Worm (Caenorhabditis elegans): ENCODE results near the gene B0218.7.

ce11 chrIV:8130131-8130611 is 35.7 kb downstream of the B0218.7 start, which contains the start of the genes ndub-11 and moc-3:
- TF ChIP-seq F49E8.2 (tag; optimal IDR thresholded peaks at IDR 0.05; ENCODE audit: insufficient read depth), result no peak
- TF ChIP-seq ztf-25 (GFP tag; IDR thresholded peaks at IDR 0.05), result no peak
- no peak for TF ChIP-seq fkh-3 (tag; optimal IDR thresholded peaks at IDR 0.05)
- no peak for TF ChIP-seq mes-4 (tag; optimal IDR thresholded peaks at IDR 0.05)
- no peak for TF ChIP-seq snpc-4 (GFP tag; optimal IDR thresholded peaks at IDR 0.05)
- TF ChIP-seq snpc-4 (tag; optimal IDR thresholded peaks at IDR 0.05), result no peak
- no peak for TF ChIP-seq D2030.7 (GFP tag; IDR thresholded peaks at IDR 0.05)
- TF ChIP-seq efl-1 (GFP tag; optimal IDR thresholded peaks at IDR 0.05), result no peak
- TF ChIP-seq F37B4.10 (GFP tag; IDR thresholded peaks at IDR 0.05), result no peak

All from whole organism, young adult.